Fruit fly (Drosophila melanogaster): ENCODE results near the gene Jhbp5.

Gene Jhbp5

dm6 chr3R:16028651-16029050 is 17.3 kb downstream of the Jhbp5 start:
- TF ChIP-seq CG10348 (GFP tag; IDR thresholded peaks at IDR 0.05) (no peak), CG15710 (tag; optimal IDR thresholded peaks at IDR 0.05) (no peak), CG14655 (GFP tag; optimal IDR thresholded peaks at IDR 0.05) (no peak), CG4496 (GFP tag; IDR thresholded peaks at IDR 0.05) (no peak), Pif1B (GFP tag; optimal IDR thresholded peaks at IDR 0.05) (no peak), CG32121 (GFP tag; IDR thresholded peaks at IDR 0.05) (no peak), Pif1A (GFP tag; optimal IDR thresholded peaks at IDR 0.05) (no peak), Snoo (tag; optimal IDR thresholded peaks at IDR 0.05) (no peak), CG13204 (GFP tag; optimal IDR thresholded peaks at IDR 0.05) (no peak), Ets98B (GFP tag; IDR thresholded peaks at IDR 0.05) (no peak), rn (GFP tag; IDR thresholded peaks at IDR 0.05) (no peak), EcR (GFP tag; optimal IDR thresholded peaks at IDR 0.05) (no peak), CG9948 (tag; optimal IDR thresholded peaks at IDR 0.05) (no peak), CG12605 (GFP tag; IDR thresholded peaks at IDR 0.05) (no peak), CG17806 (tag; optimal IDR thresholded peaks at IDR 0.05) (no peak), CG8301 (tag; optimal IDR thresholded peaks at IDR 0.05) (no peak)

- TF ChIP-seq gl (tag; optimal IDR thresholded peaks at IDR 0.05): peak; percentile 14
- TF ChIP-seq rn (GFP tag; IDR thresholded peaks at IDR 0.05): 0 out of 2 replicates have a peak, but pooled peaks have one; percentile 27
- TF ChIP-seq CG32121 (GFP tag; IDR thresholded peaks at IDR 0.05): peak; percentile 33; the same call in 1 of the 2 replicates
- TF ChIP-seq fd96Ca (GFP tag; IDR thresholded peaks at IDR 0.05): 0 out of 3 replicates have a peak, but pooled peaks have one; percentile 29
- no peak for TF ChIP-seq Snoo (tag; optimal IDR thresholded peaks at IDR 0.05)
- TF ChIP-seq EcR (GFP tag; optimal IDR thresholded peaks at IDR 0.05): peak; percentile 20
These were observed 20.2 kb downstream of the Jhbp5 start, which contains the start of gene pnr for dm6 chr3R:16025587-16026223. Gene pnr, plus strand, starts transcription at chr3R:16026079.

DNA sequence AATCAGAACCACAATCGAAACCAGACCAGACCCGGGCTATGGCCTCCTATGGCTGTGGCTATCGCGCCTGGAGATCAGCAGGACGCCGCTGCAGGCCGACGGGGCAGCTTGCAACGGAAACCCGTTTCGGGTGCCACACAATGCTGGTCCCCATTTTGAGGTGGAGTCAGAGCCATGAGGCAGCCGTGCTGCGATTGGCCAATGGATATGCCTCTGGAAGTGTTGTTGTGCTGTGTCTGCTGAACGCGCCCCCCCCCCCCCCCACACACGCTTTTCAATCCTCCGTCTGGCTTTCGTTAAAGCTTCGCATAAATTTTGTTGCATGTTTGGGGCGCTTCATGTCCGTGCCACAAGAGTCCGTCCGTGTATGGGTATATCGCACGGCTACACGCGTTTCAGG is 21.8 kb downstream of the Jhbp5 start:
- TF ChIP-seq CG12605 (GFP tag; IDR thresholded peaks at IDR 0.05) (no peak), CG4496 (GFP tag; IDR thresholded peaks at IDR 0.05) (0 out of 3 replicates have a peak, but pooled peaks have one; percentile 10)

dm6 chr3R:16023627-16024026 is 22.3 kb downstream of the Jhbp5 start:
- no peak for TF ChIP-seq Ets98B (GFP tag; IDR thresholded peaks at IDR 0.05)
- no peak for TF ChIP-seq EcR (GFP tag; optimal IDR thresholded peaks at IDR 0.05)
- no peak for TF ChIP-seq Pif1A (GFP tag; optimal IDR thresholded peaks at IDR 0.05)
- TF ChIP-seq D1 (tag; optimal IDR thresholded peaks at IDR 0.05): no peak
- TF ChIP-seq CG10348 (GFP tag; IDR thresholded peaks at IDR 0.05): no peak
- peak; percentile 21 for TF ChIP-seq CG14655 (GFP tag; optimal IDR thresholded peaks at IDR 0.05)
- TF ChIP-seq CG13204 (GFP tag; optimal IDR thresholded peaks at IDR 0.05): no peak

dm6 chr3R:16022005-16022404 is 23.9 kb downstream of the Jhbp5 start:
- TF ChIP-seq CG4496 (GFP tag; IDR thresholded peaks at IDR 0.05): no peak
- no peak for TF ChIP-seq CG9948 (tag; optimal IDR thresholded peaks at IDR 0.05)
- TF ChIP-seq CG14655 (GFP tag; optimal IDR thresholded peaks at IDR 0.05): no peak
- no peak for TF ChIP-seq CG34367 (tag; optimal IDR thresholded peaks at IDR 0.05)
- TF ChIP-seq CG8301 (tag; optimal IDR thresholded peaks at IDR 0.05): no peak
- TF ChIP-seq CG17806 (tag; optimal IDR thresholded peaks at IDR 0.05): no peak
- TF ChIP-seq Pif1B (GFP tag; optimal IDR thresholded peaks at IDR 0.05): no peak
- no peak for TF ChIP-seq fd96Ca (GFP tag; IDR thresholded peaks at IDR 0.05)
- TF ChIP-seq Ets98B (GFP tag; IDR thresholded peaks at IDR 0.05): no peak
- no peak for TF ChIP-seq CG10348 (GFP tag; IDR thresholded peaks at IDR 0.05)
- TF ChIP-seq CG32121 (GFP tag; IDR thresholded peaks at IDR 0.05): no peak
- TF ChIP-seq CG8159 (tag; optimal IDR thresholded peaks at IDR 0.05): no peak
- TF ChIP-seq CG13204 (GFP tag; optimal IDR thresholded peaks at IDR 0.05): no peak
- TF ChIP-seq EcR (GFP tag; optimal IDR thresholded peaks at IDR 0.05): no peak
- TF ChIP-seq rn (GFP tag; IDR thresholded peaks at IDR 0.05): no peak

DNA sequence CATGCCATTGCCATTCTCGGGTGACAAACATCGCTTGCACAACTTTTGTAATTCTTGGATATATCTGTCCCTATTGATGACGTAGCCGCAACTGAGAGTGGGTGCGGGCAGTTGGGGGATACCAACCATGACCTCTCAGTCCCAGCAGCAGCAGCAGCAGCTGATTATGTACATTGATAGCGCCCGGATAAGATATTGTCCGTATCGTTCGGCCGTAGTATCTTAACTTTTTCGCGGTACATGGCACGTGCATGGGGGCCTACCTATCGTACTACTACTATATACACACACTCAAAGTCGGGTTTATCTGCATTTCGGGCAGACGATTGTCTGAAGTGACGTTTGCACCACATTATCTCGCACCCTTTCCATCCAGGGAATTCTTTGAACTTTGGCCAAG is 31.4 kb downstream of the Jhbp5 start:
- no peak for TF ChIP-seq CG10348 (GFP tag; IDR thresholded peaks at IDR 0.05)
- TF ChIP-seq gl (tag; optimal IDR thresholded peaks at IDR 0.05): no peak
- TF ChIP-seq Pif1B (GFP tag; optimal IDR thresholded peaks at IDR 0.05): no peak
- TF ChIP-seq CG13204 (GFP tag; optimal IDR thresholded peaks at IDR 0.05): no peak
- no peak for TF ChIP-seq CG14655 (GFP tag; optimal IDR thresholded peaks at IDR 0.05)
- TF ChIP-seq Snoo (tag; optimal IDR thresholded peaks at IDR 0.05): no peak
- no peak for TF ChIP-seq D1 (tag; optimal IDR thresholded peaks at IDR 0.05)
- TF ChIP-seq CG9948 (tag; optimal IDR thresholded peaks at IDR 0.05): no peak
- no peak for TF ChIP-seq CG34367 (tag; optimal IDR thresholded peaks at IDR 0.05)
- no peak for TF ChIP-seq CG12605 (GFP tag; IDR thresholded peaks at IDR 0.05)
- TF ChIP-seq Pif1A (GFP tag; optimal IDR thresholded peaks at IDR 0.05): no peak
- no peak for TF ChIP-seq CG32121 (GFP tag; IDR thresholded peaks at IDR 0.05)
- no peak for TF ChIP-seq rn (GFP tag; IDR thresholded peaks at IDR 0.05)
- no peak for TF ChIP-seq CG8159 (tag; optimal IDR thresholded peaks at IDR 0.05)
- no peak for TF ChIP-seq CG4496 (GFP tag; IDR thresholded peaks at IDR 0.05)
- no peak for TF ChIP-seq CG17806 (tag; optimal IDR thresholded peaks at IDR 0.05)
- TF ChIP-seq CG8301 (tag; optimal IDR thresholded peaks at IDR 0.05): no peak
- TF ChIP-seq fd96Ca (GFP tag; IDR thresholded peaks at IDR 0.05): no peak
- TF ChIP-seq CG15710 (tag; optimal IDR thresholded peaks at IDR 0.05): no peak

dm6 chr3R:16013580-16013979 is 32.4 kb downstream of the Jhbp5 start:
- TF ChIP-seq D1 (tag; optimal IDR thresholded peaks at IDR 0.05): no peak
